Worm (Caenorhabditis elegans) whole organism, L4/young adult: ENCODE measurements around the gene R02F11.1.

Source experiments
- dao-5 ChIP-seq: sonication (generic microtip); optimal IDR thresholded peaks from 2 replicates; lab custom pipeline; 2016; ENCODE audit warnings: missing genotype, missing genetic modification characterization, moderate library complexity, missing compliant biosample characterization
- him-1 ChIP-seq: sonication (generic microtip); optimal IDR thresholded peaks from 2 replicates; lab custom pipeline; 2016; ENCODE audit warnings: missing genotype, missing genetic modification reagents, missing genetic modification characterization, missing compliant biosample characterization

ce11 chrV:4788823-4789222 lies 12.1 kb upstream of the R02F11.1 start, which contains the start of gene R02F11.10:
- TF ChIP-seq him-1 = no peak
- no peak for TF ChIP-seq dao-5 (tag; lab: Kevin White, UChicago)
